Worm (Caenorhabditis elegans) whole organism, early embryonic: Measurements from ENCODE around the gene nspe-6.

Experiments used
- ama-1 ChIP-seq: fragments of 150-350 bp; optimal IDR thresholded peaks from 2 replicates; lab custom pipeline; 2014
- sea-1 ChIP-seq: fragments of 200-800 bp; sonication (Bioruptor generic); conservative IDR thresholded peaks from 2 replicates; pipeline ENCODE4 v1.3.6; 2022; ENCODE audit warnings: missing genetic modification characterization, missing compliant biosample characterization

ce11 chrII:12659676-12660371 is 43.8 kb upstream of the nspe-6 start:
- TF ChIP-seq ama-1 (lab: Kevin White, UChicago) (no peak), sea-1 (no peak)
